Fruit fly (Drosophila melanogaster) whole organism, embryonic: Measurements from ENCODE around the gene CG7634.

Experiments used
- Atf-2 ChIP-seq: fragments of 200-800 bp; sonication (Bioruptor generic); optimal IDR thresholded peaks from 2 replicates; lab custom pipeline; 2016; ENCODE audit warnings: missing biosample characterization, missing genetic modification characterization
- Bgb ChIP-seq: fragments of 200-800 bp; sonication (Bioruptor generic); IDR thresholded peaks from 2 replicates; pipeline ENCODE4 v1.3.6; 2022; ENCODE audit warnings: missing biosample characterization, missing genetic modification characterization; ENCODE audit not compliant: partially characterized antibody
- CG10431 ChIP-seq: fragments of 200-800 bp; sonication (Bioruptor generic); optimal IDR thresholded peaks from 3 replicates; lab custom pipeline; 2018; ENCODE audit warnings: missing biosample characterization, mild to moderate bottlenecking, missing genetic modification characterization
- CG11085 ChIP-seq: fragments of 200-800 bp; sonication (Bioruptor generic); IDR thresholded peaks from 2 replicates; pipeline ENCODE4 v1.3.6; 2022; ENCODE audit warnings: missing biosample characterization, missing genetic modification characterization
- CG11723 ChIP-seq: fragments of 200-800 bp; sonication (Bioruptor generic); optimal IDR thresholded peaks from 2 replicates; lab custom pipeline; 2017; ENCODE audit warnings: missing biosample characterization, mild to moderate bottlenecking, missing genetic modification characterization
- CG12744 ChIP-seq: fragments of 200-800 bp; sonication (Bioruptor generic); optimal IDR thresholded peaks from 2 replicates; lab custom pipeline; 2016; ENCODE audit warnings: missing biosample characterization, missing genetic modification characterization
- CG14965 ChIP-seq: fragments of 200-800 bp; sonication (Bioruptor generic); optimal IDR thresholded peaks from 2 replicates; lab custom pipeline; 2016; ENCODE audit warnings: missing biosample characterization, missing genetic modification characterization, borderline replicate concordance
- CG15514 ChIP-seq: fragments of 200-800 bp; sonication (Bioruptor generic); optimal IDR thresholded peaks from 3 replicates; lab custom pipeline; 2017; ENCODE audit warnings: missing biosample characterization, missing genetic modification characterization, mild to moderate bottlenecking, moderate library complexity, missing genetic modification reagents
- CG1603 ChIP-seq: fragments of 200-800 bp; sonication (Bioruptor generic); optimal IDR thresholded peaks from 2 replicates; lab custom pipeline; 2019; ENCODE audit warnings: missing biosample characterization, mild to moderate bottlenecking, missing genetic modification characterization, moderate library complexity
- CG1792 ChIP-seq: fragments of 200-800 bp; sonication (Bioruptor generic); optimal IDR thresholded peaks from 2 replicates; lab custom pipeline; 2016; ENCODE audit warnings: missing biosample characterization, missing genetic modification characterization
- CG2202 ChIP-seq: fragments of 200-800 bp; sonication (Bioruptor generic); optimal IDR thresholded peaks from 2 replicates; lab custom pipeline; 2018; ENCODE audit warnings: missing biosample characterization, mild to moderate bottlenecking, missing genetic modification characterization
- CG30020 ChIP-seq: fragments of 200-800 bp; optimal IDR thresholded peaks from 2 replicates; lab custom pipeline; 2019; ENCODE audit warnings: missing biosample characterization, mild to moderate bottlenecking, missing genetic modification characterization, moderate library complexity
- CG3065 ChIP-seq: fragments of 200-800 bp; sonication (Bioruptor generic); optimal IDR thresholded peaks from 2 replicates; lab custom pipeline; 2016; ENCODE audit warnings: missing biosample characterization, missing genetic modification characterization
- CG32772 ChIP-seq: fragments of 200-800 bp; sonication (Bioruptor generic); IDR thresholded peaks from 2 replicates; pipeline ENCODE4 v1.3.6; 2022; ENCODE audit warnings: missing biosample characterization, missing genetic modification characterization
- CG33213 ChIP-seq: fragments of 200-800 bp; sonication (Bioruptor generic); optimal IDR thresholded peaks from 3 replicates; lab custom pipeline; 2016; ENCODE audit warnings: missing biosample characterization, missing genetic modification characterization
- CG34224 ChIP-seq: fragments of 200-800 bp; sonication (Bioruptor generic); IDR thresholded peaks from 3 replicates; pipeline ENCODE4 v1.3.6; 2022; ENCODE audit warnings: missing biosample characterization, missing genetic modification characterization; ENCODE audit not compliant: partially characterized antibody
- CG3995 ChIP-seq: fragments of 200-800 bp; sonication (Bioruptor generic); optimal IDR thresholded peaks from 3 replicates; lab custom pipeline; 2016; ENCODE audit warnings: missing biosample characterization, missing genetic modification characterization
- CG4282 ChIP-seq: fragments of 200-800 bp; sonication (Bioruptor generic); optimal IDR thresholded peaks from 2 replicates; lab custom pipeline; 2016; ENCODE audit warnings: missing biosample characterization, missing genetic modification characterization
- CG8924 ChIP-seq: fragments of 200-800 bp; optimal IDR thresholded peaks from 3 replicates; lab custom pipeline; 2019; ENCODE audit warnings: missing biosample characterization, mild to moderate bottlenecking, missing genetic modification characterization, moderate library complexity
- CG9797 ChIP-seq: fragments of 200-800 bp; sonication (Bioruptor generic); optimal IDR thresholded peaks from 3 replicates; lab custom pipeline; 2018; ENCODE audit warnings: missing biosample characterization, mild to moderate bottlenecking, missing genetic modification characterization
- CG9932 ChIP-seq: fragments of 200-800 bp; sonication (Bioruptor generic); IDR thresholded peaks from 2 replicates; pipeline ENCODE4 v1.3.6; 2022; ENCODE audit warnings: missing biosample characterization, missing genetic modification characterization
- CkIIα-i1 ChIP-seq: fragments of 200-800 bp; sonication (Bioruptor generic); IDR thresholded peaks from 2 replicates; pipeline ENCODE4 v1.3.6; 2022; ENCODE audit warnings: missing biosample characterization, missing genetic modification characterization
- E2f1 ChIP-seq: fragments of 200-800 bp; sonication (Bioruptor generic); IDR thresholded peaks from 2 replicates; pipeline ENCODE4 v1.3.6; 2022; ENCODE audit warnings: missing biosample characterization, missing genetic modification characterization
- Ets97D ChIP-seq: fragments of 200-800 bp; sonication (Bioruptor generic); optimal IDR thresholded peaks from 3 replicates; lab custom pipeline; 2016; ENCODE audit warnings: missing biosample characterization, missing genetic modification characterization
- Fer2 ChIP-seq: fragments of 200-800 bp; sonication (Bioruptor generic); optimal IDR thresholded peaks from 2 replicates; lab custom pipeline; 2018; ENCODE audit warnings: missing biosample characterization, mild to moderate bottlenecking, missing genetic modification characterization, moderate library complexity
- HmgD ChIP-seq: fragments of 200-800 bp; sonication (Bioruptor generic); optimal IDR thresholded peaks from 3 replicates; lab custom pipeline; 2016; ENCODE audit warnings: missing biosample characterization, missing genetic modification characterization
- Hr3 ChIP-seq: fragments of 200-800 bp; sonication (Bioruptor generic); optimal IDR thresholded peaks from 3 replicates; lab custom pipeline; 2016; ENCODE audit warnings: missing biosample characterization, missing genetic modification characterization
- Neu2 ChIP-seq: fragments of 200-800 bp; sonication (Bioruptor generic); optimal IDR thresholded peaks from 3 replicates; lab custom pipeline; 2016; ENCODE audit warnings: missing biosample characterization, missing genetic modification characterization, borderline replicate concordance
- Nf-YB ChIP-seq: fragments of 200-800 bp; sonication (Bioruptor generic); optimal IDR thresholded peaks from 3 replicates; lab custom pipeline; 2019; ENCODE audit warnings: missing biosample characterization, mild to moderate bottlenecking, missing genetic modification characterization, moderate library complexity
- Sry-δ ChIP-seq: fragments of 200-800 bp; sonication (Bioruptor generic); optimal IDR thresholded peaks from 2 replicates; lab custom pipeline; 2016; ENCODE audit warnings: missing biosample characterization, missing genetic modification characterization
- Stat92E ChIP-seq, 3 experiments: fragments of >200 bp in 2 of 3; fragments of 200-800 bp in 1 of 3; sonication (Bioruptor generic) in 1 of 3; optimal IDR thresholded peaks; 2 replicates each; lab custom pipeline; 2017 to 2019; ENCODE audit warnings: missing biosample characterization in 3 of 3, missing genetic modification characterization in 3 of 3, mild to moderate bottlenecking in 1 of 3, moderate library complexity in 1 of 3
- bab2 ChIP-seq: fragments of 200-800 bp; sonication (Bioruptor generic); optimal IDR thresholded peaks from 2 replicates; lab custom pipeline; 2016; ENCODE audit warnings: missing biosample characterization, missing genetic modification characterization
- bsh ChIP-seq, 2 experiments: fragments of 200-800 bp; sonication (Bioruptor generic); optimal IDR thresholded peaks; 2 replicates each; lab custom pipeline; 2017 to 2018; ENCODE audit warnings: mild to moderate bottlenecking in 2 of 2, missing biosample characterization in 2 of 2, missing genetic modification characterization in 2 of 2, moderate library complexity in 1 of 2
- cg ChIP-seq: fragments of 200-800 bp; sonication (Bioruptor generic); optimal IDR thresholded peaks from 3 replicates; lab custom pipeline; 2019; ENCODE audit warnings: missing biosample characterization, mild to moderate bottlenecking, missing genetic modification characterization, moderate library complexity
- chm ChIP-seq: fragments of 200-800 bp; sonication (Bioruptor generic); IDR thresholded peaks from 2 replicates; pipeline ENCODE4 v1.3.6; 2022; ENCODE audit warnings: missing biosample characterization, missing genetic modification characterization
- disco-r ChIP-seq: fragments of 200-800 bp; sonication (Bioruptor generic); optimal IDR thresholded peaks from 2 replicates; lab custom pipeline; 2016; ENCODE audit warnings: missing biosample characterization, missing genetic modification characterization
- ems ChIP-seq: fragments of 200-800 bp; sonication (Bioruptor generic); optimal IDR thresholded peaks from 3 replicates; lab custom pipeline; 2016; ENCODE audit warnings: missing biosample characterization, missing genetic modification characterization
- eve ChIP-seq, 2 experiments: fragments of >200 bp; optimal IDR thresholded peaks; 2 replicates each; lab custom pipeline; 2017; ENCODE audit warnings: missing biosample characterization in 2 of 2, missing genetic modification characterization in 2 of 2
- fd102C ChIP-seq: fragments of 200-800 bp; sonication (Bioruptor generic); optimal IDR thresholded peaks from 2 replicates; lab custom pipeline; 2018; ENCODE audit warnings: missing biosample characterization, mild to moderate bottlenecking, missing genetic modification characterization, moderate library complexity
- inv ChIP-seq: fragments of 200-800 bp; sonication (Bioruptor generic); IDR thresholded peaks from 2 replicates; pipeline ENCODE4 v1.3.6; 2022; ENCODE audit warnings: missing biosample characterization, missing genetic modification characterization; ENCODE audit not compliant: partially characterized antibody
- lola ChIP-seq, 3 experiments: fragments of >200 bp in 2 of 3; fragments of 200-800 bp in 1 of 3; sonication (Bioruptor generic) in 1 of 3; optimal IDR thresholded peaks; 2 replicates each; lab custom pipeline; 2017 to 2019; ENCODE audit warnings: missing biosample characterization in 3 of 3, missing genetic modification characterization in 3 of 3, mild to moderate bottlenecking in 1 of 3, moderate library complexity in 1 of 3
- nau ChIP-seq: fragments of 200-800 bp; sonication (Bioruptor generic); optimal IDR thresholded peaks from 3 replicates; lab custom pipeline; 2017; ENCODE audit warnings: missing biosample characterization, mild to moderate bottlenecking, missing genetic modification characterization, missing genetic modification reagents
- pnt ChIP-seq: fragments of 200-800 bp; sonication (Bioruptor generic); optimal IDR thresholded peaks from 3 replicates; lab custom pipeline; 2016; ENCODE audit warnings: missing biosample characterization, missing genetic modification characterization
- ranshi ChIP-seq: fragments of 200-800 bp; sonication (Bioruptor generic); IDR thresholded peaks from 2 replicates; pipeline ENCODE4 v1.3.6; 2022; ENCODE audit warnings: missing biosample characterization, missing genetic modification characterization
- sd ChIP-seq: fragments of 200-800 bp; sonication (Bioruptor generic); optimal IDR thresholded peaks from 3 replicates; lab custom pipeline; 2018; ENCODE audit warnings: missing biosample characterization, mild to moderate bottlenecking, missing genetic modification characterization, moderate library complexity
- stc ChIP-seq: fragments of 200-800 bp; sonication (Bioruptor generic); IDR thresholded peaks from 2 replicates; pipeline ENCODE4 v1.3.6; 2022; ENCODE audit warnings: missing biosample characterization, missing genetic modification characterization
- tin ChIP-seq: fragments of 200-800 bp; sonication (Bioruptor generic); optimal IDR thresholded peaks from 3 replicates; lab custom pipeline; 2016; ENCODE audit warnings: missing biosample characterization, missing genetic modification characterization
- zfh2 ChIP-seq: fragments of 200-800 bp; sonication (Bioruptor generic); optimal IDR thresholded peaks from 2 replicates; lab custom pipeline; 2016; ENCODE audit warnings: missing biosample characterization, missing genetic modification characterization

CG7634 gene

DNA sequence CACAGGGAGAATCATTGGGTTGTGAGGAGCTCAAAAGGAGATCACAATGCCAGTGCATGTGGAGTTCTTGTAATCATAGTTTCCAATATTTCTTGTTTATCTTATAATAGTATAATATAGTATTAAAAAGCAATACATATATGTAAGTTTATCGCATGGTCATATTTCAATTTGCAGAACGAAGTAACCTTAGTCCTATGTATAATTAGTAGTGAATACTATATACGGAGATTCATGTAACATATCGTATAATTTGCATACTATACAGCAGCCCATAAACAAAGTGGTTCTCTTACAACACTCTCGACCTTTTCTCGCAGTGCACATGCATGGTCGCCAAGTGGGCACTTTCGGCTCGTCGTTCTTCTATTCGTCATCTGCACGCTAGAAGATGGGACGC is 37.0 kb downstream of the CG7634 start:
- no peak for TF ChIP-seq sd (tag; lab: Kevin White, UChicago)
- TF ChIP-seq bsh (GFP tag; optimal IDR thresholded peaks at IDR 0.05; lab: Kevin White, UChicago): peak in 1 of 2 experiments; percentile 16

DNA sequence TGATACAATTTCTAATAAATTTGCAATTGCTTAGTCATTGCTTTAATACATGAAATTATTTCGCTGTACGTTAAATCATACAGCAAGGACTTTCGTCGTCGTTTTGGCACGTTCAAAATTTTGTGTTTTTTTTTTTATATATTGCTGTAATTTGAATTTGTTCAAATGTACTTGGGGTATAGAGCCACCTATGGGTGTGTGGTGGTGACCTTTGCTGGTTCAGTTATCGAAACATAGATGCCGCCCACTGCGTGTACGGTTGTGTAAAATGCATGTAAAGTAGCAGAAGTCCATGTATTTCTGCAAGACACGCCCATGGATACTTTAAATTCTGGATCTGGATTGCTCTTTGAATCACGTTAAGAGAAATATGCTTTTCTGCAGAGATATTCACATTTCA is 39.0 kb downstream of the CG7634 start:
- TF ChIP-seq Sry-δ (GFP tag; lab: Kevin White, UChicago) (peak; percentile 44), CG34224 (GFP tag; lab: Robert Waterston, UW) (no peak), Stat92E (GFP tag; optimal IDR thresholded peaks at IDR 0.05; lab: Kevin White, UChicago) (peak in 1 of 3 experiments; percentile 18), Hr3 (peak; percentile 81), HmgD (GFP tag; lab: Kevin White, UChicago) (peak; percentile 94), inv (GFP tag; lab: Robert Waterston, UW) (no peak), CG32772 (peak; percentile 63; the same call in 1 of the 2 replicates), CG10431 (GFP tag; lab: Kevin White, UChicago) (peak; percentile 82), Ets97D (GFP tag; lab: Kevin White, UChicago) (peak; percentile 31), Fer2 (tag; lab: Kevin White, UChicago) (no peak), eve (GFP tag; optimal IDR thresholded peaks at IDR 0.05; lab: Kevin White, UChicago) (no peak), cg (GFP tag; lab: Kevin White, UChicago) (no peak), CG30020 (tag; lab: Kevin White, UChicago) (no peak), CG33213 (GFP tag; lab: Kevin White, UChicago) (peak; percentile 85), tin (GFP tag; lab: Kevin White, UChicago) (peak; percentile 72), CG2202 (tag; lab: Kevin White, UChicago) (no peak), Neu2 (GFP tag; lab: Kevin White, UChicago) (no peak), disco-r (GFP tag; lab: Kevin White, UChicago) (peak; percentile 28), lola (GFP tag; optimal IDR thresholded peaks at IDR 0.05; lab: Kevin White, UChicago) (peak in 1 of 3 experiments; percentile 13), CG11085 (GFP tag; lab: Robert Waterston, UW) (peak; percentile 42; the same call in 1 of the 2 replicates), fd102C (GFP tag; lab: Kevin White, UChicago) (no peak), CkIIα-i1 (GFP tag; lab: Robert Waterston, UW) (no peak), CG9797 (GFP tag; lab: Kevin White, UChicago) (no peak), pnt (GFP tag; lab: Kevin White, UChicago) (peak; percentile 75), CG4282 (GFP tag; lab: Kevin White, UChicago) (peak; percentile 37), ems (GFP tag; lab: Kevin White, UChicago) (peak; percentile 18), stc (GFP tag; lab: Robert Waterston, UW) (0 out of 2 replicates have a peak, but pooled peaks have one; percentile 12), CG11723 (GFP tag; lab: Kevin White, UChicago) (no peak), E2f1 (GFP tag; lab: Robert Waterston, UW) (peak; percentile 67; the same call in 1 of the 2 replicates), CG12744 (GFP tag; lab: Kevin White, UChicago) (peak; percentile 67), CG1603 (tag; lab: Kevin White, UChicago) (peak; percentile 72), Bgb (GFP tag; lab: Robert Waterston, UW) (peak; percentile 82), CG1792 (GFP tag; lab: Kevin White, UChicago) (peak; percentile 44), CG8924 (no peak), chm (GFP tag; lab: Robert Waterston, UW) (no peak; the same call in 1 of the 2 replicates), CG14965 (GFP tag; lab: Kevin White, UChicago) (peak; percentile 39), Nf-YB (GFP tag; lab: Kevin White, UChicago) (peak; percentile 56), CG3065 (GFP tag; lab: Kevin White, UChicago) (peak; percentile 96), zfh2 (GFP tag; lab: Kevin White, UChicago) (peak; percentile 19), bab2 (GFP tag; lab: Kevin White, UChicago) (peak; percentile 62), CG9932 (GFP tag; lab: Robert Waterston, UW) (peak; percentile 73), CG3995 (GFP tag; lab: Kevin White, UChicago) (no peak), ranshi (GFP tag; lab: Robert Waterston, UW) (peak; percentile 69), CG15514 (GFP tag; lab: Kevin White, UChicago) (no peak), Atf-2 (GFP tag; lab: Kevin White, UChicago) (peak; percentile 67), nau (GFP tag; lab: Kevin White, UChicago) (no peak)
